Worm (Caenorhabditis elegans): Measurements from ENCODE around the gene nlp-29.

Gene nlp-29

ce11 chrV:4022309-4022708, 38.1 kb downstream of the nlp-29 start, which contains the start of gene cyp-35A3:
Gene cyp-35A3 (plus strand): TSS chrV:4022609.
- TF ChIP-seq nhr-28 (tag; optimal IDR thresholded peaks at IDR 0.05): no peak
- no peak for TF ChIP-seq unc-62 (GFP tag; optimal IDR thresholded peaks at IDR 0.05)
- TF ChIP-seq elt-1 (tag; optimal IDR thresholded peaks at IDR 0.05; ENCODE audit: borderline replicate concordance, insufficient read depth): no peak

- TF ChIP-seq elt-3 (tag; optimal IDR thresholded peaks at IDR 0.05) (no peak), M03D4.4 (tag; optimal IDR thresholded peaks at IDR 0.05) (no peak), nhr-2 (tag; optimal IDR thresholded peaks at IDR 0.05) (no peak), unc-39 (tag; optimal IDR thresholded peaks at IDR 0.05) (no peak), tbx-8 (GFP tag; optimal IDR thresholded peaks at IDR 0.05) (no peak), ces-1 (GFP tag; optimal IDR thresholded peaks at IDR 0.05) (no peak), mls-2 (tag; optimal IDR thresholded peaks at IDR 0.05) (no peak), elt-1 (tag; optimal IDR thresholded peaks at IDR 0.05; ENCODE audit: borderline replicate concordance, insufficient read depth) (no peak), lsy-2 (tag; optimal IDR thresholded peaks at IDR 0.05) (no peak), drap-1 (GFP tag; optimal IDR thresholded peaks at IDR 0.05) (no peak), nhr-12 (tag; optimal IDR thresholded peaks at IDR 0.05) (no peak), sptf-1 (tag; optimal IDR thresholded peaks at IDR 0.05) (no peak)
Measured at ce11 chrV:4024777-4025176, 40.6 kb downstream of the nlp-29 start, which contains the start of gene K09D9.1. Gene K09D9.1 (plus strand): TSS chrV:4025047.

ce11 chrV:4029627-4030026, 45.4 kb downstream of the nlp-29 start:
- TF ChIP-seq blmp-1 (tag; optimal IDR thresholded peaks at IDR 0.05) (no peak), nhr-237 (tag; optimal IDR thresholded peaks at IDR 0.05) (no peak), ceh-43 (GFP tag; optimal IDR thresholded peaks at IDR 0.05) (no peak), ceh-39 (tag; optimal IDR thresholded peaks at IDR 0.05) (no peak), mls-2 (tag; optimal IDR thresholded peaks at IDR 0.05) (no peak), nhr-2 (tag; optimal IDR thresholded peaks at IDR 0.05) (no peak), nhr-28 (tag; optimal IDR thresholded peaks at IDR 0.05) (no peak), tbx-8 (GFP tag; optimal IDR thresholded peaks at IDR 0.05) (no peak), sem-2 (GFP tag; optimal IDR thresholded peaks at IDR 0.05) (no peak), unc-62 (GFP tag; optimal IDR thresholded peaks at IDR 0.05) (no peak), elt-1 (tag; optimal IDR thresholded peaks at IDR 0.05; ENCODE audit: borderline replicate concordance, insufficient read depth) (no peak), mab-5 (tag; optimal IDR thresholded peaks at IDR 0.05) (no peak), flh-1 (GFP tag; optimal IDR thresholded peaks at IDR 0.05) (no peak)

ce11 chrV:4031319-4031718, 47.1 kb downstream of the nlp-29 start, which contains the start of gene cyp-35A4:
Gene cyp-35A4 (plus strand): TSS chrV:4031619.
- TF ChIP-seq sptf-1 (tag; optimal IDR thresholded peaks at IDR 0.05) (no peak), cnd-1 (tag; optimal IDR thresholded peaks at IDR 0.05) (no peak), lin-13 (tag; optimal IDR thresholded peaks at IDR 0.05) (no peak), blmp-1 (tag; optimal IDR thresholded peaks at IDR 0.05) (no peak), snpc-4 (tag; optimal IDR thresholded peaks at IDR 0.05) (no peak), bed-3 (GFP tag; optimal IDR thresholded peaks at IDR 0.05) (no peak), nhr-2 (tag; optimal IDR thresholded peaks at IDR 0.05) (no peak), unc-120 (tag; optimal IDR thresholded peaks at IDR 0.05; ENCODE audit: poor library complexity, severe bottlenecking) (no peak)

- TF ChIP-seq unc-62 (GFP tag; optimal IDR thresholded peaks at IDR 0.05) (no peak), snpc-4 (tag; optimal IDR thresholded peaks at IDR 0.05) (no peak), elt-3 (tag; optimal IDR thresholded peaks at IDR 0.05) (no peak)
Measured at ce11 chrV:4034303-4034702, 50.1 kb downstream of the nlp-29 start, which contains the start of gene C49G7.7. Gene C49G7.7 (plus strand): TSS chrV:4034476.

Data from whole organism, mixed stage, embryonic.